Worm (Caenorhabditis elegans): ENCODE data around the gene srw-102.

DNA sequence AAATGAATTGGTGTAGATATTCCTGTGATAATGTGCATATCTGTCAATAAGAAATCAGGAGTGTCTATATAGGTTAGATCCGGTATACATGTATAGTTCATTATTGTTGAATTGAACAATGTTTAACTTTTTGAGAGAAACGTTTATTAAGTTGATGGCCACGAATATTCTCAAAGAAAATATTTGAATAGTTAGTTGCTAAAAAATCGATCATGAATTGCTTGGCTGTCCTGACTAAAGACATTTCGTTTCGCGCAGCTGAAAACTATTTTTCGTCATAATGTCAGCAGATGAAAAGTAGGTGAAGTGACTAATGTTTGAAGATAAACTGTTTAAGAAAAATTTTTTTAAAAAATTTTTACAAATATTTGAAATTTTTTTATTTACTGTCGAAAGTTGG, 31.4 kb downstream of the srw-102 start, which contains the start of gene srh-199:
- no peak for TF ChIP-seq ZK546.5 (tag; optimal IDR thresholded peaks at IDR 0.05)
- no peak for TF ChIP-seq elt-3 (tag; optimal IDR thresholded peaks at IDR 0.05)
- no peak for TF ChIP-seq sma-9 (GFP tag; optimal IDR thresholded peaks at IDR 0.05)
- no peak for TF ChIP-seq sma-9 (tag; optimal IDR thresholded peaks at IDR 0.05)
- TF ChIP-seq F13H6.1 (tag; optimal IDR thresholded peaks at IDR 0.05) = no peak
- no peak for TF ChIP-seq fos-1 (tag; optimal IDR thresholded peaks at IDR 0.05)

All from whole organism, L2 larva.